Fruit fly (Drosophila melanogaster): Measurements from ENCODE around the gene CG2926.

The CG2926 gene

DNA sequence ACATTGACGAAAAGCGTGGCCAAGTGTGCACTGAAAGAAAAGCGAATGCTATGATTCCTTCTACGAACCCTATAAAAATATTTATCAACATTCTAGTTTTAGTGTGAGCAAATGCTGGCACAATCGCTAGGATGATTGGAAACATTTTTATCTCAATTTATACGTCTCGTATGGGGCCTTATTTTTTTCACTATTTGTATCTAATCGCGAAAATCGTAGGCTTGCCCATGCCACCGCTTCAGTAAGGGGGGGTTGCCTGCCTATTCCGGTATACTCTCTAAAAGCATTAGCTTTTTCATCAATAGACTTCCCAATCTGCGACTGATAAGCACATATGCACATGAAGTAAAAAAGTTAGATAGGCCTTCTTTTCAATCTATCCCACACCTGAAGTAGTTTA lies 22.6 kb downstream of the CG2926 start (continued):
- TF ChIP-seq Fer3 (tag; optimal IDR thresholded peaks at IDR 0.05) (peak; percentile 85), luna (GFP tag; optimal IDR thresholded peaks at IDR 0.05) (no peak), btn (GFP tag; optimal IDR thresholded peaks at IDR 0.05) (peak; percentile 43), CG10431 (GFP tag; optimal IDR thresholded peaks at IDR 0.05) (no peak), bigmax (GFP tag; optimal IDR thresholded peaks at IDR 0.05) (peak; percentile 16), phol (tag; optimal IDR thresholded peaks at IDR 0.05) (peak; percentile 69), tx (GFP tag; optimal IDR thresholded peaks at IDR 0.05) (peak; percentile 58), Awh (GFP tag; IDR thresholded peaks at IDR 0.05) (peak; percentile 85), gsb-n (tag; optimal IDR thresholded peaks at IDR 0.05) (no peak), NC2β (GFP tag; optimal IDR thresholded peaks at IDR 0.05) (peak; percentile 63), Hmr (GFP tag; optimal IDR thresholded peaks at IDR 0.05) (peak; percentile 88), CG13296 (GFP tag; optimal IDR thresholded peaks at IDR 0.05) (peak; percentile 81), MTF-1 (GFP tag; optimal IDR thresholded peaks at IDR 0.05; ENCODE audit: borderline replicate concordance) (peak; percentile 40), CG11696 (GFP tag; IDR thresholded peaks at IDR 0.05) (peak; percentile 79), fu2 (GFP tag; optimal IDR thresholded peaks at IDR 0.05) (peak; percentile 53), CG42726 (GFP tag; IDR thresholded peaks at IDR 0.05; ENCODE audit: partially characterized antibody) (no peak), CG1792 (GFP tag; optimal IDR thresholded peaks at IDR 0.05) (peak; percentile 63), CG4617 (GFP tag; optimal IDR thresholded peaks at IDR 0.05; ENCODE audit: borderline replicate concordance) (no peak), CG16815 (GFP tag; optimal IDR thresholded peaks at IDR 0.05) (peak; percentile 46), aop (GFP tag; IDR thresholded peaks at IDR 0.05) (peak; percentile 74), zfh1 (GFP tag; IDR thresholded peaks at IDR 0.05) (peak; percentile 88), CG5245 (GFP tag; optimal IDR thresholded peaks at IDR 0.05) (peak; percentile 48), Nf-YC (tag; optimal IDR thresholded peaks at IDR 0.05) (no peak), slbo (GFP tag; IDR thresholded peaks at IDR 0.05) (peak; percentile 92), CG11723 (GFP tag; optimal IDR thresholded peaks at IDR 0.05) (peak; percentile 62), exex (tag; optimal IDR thresholded peaks at IDR 0.05) (peak; percentile 95), grau (tag; optimal IDR thresholded peaks at IDR 0.05) (peak; percentile 79), dmrt99B (tag; optimal IDR thresholded peaks at IDR 0.05) (peak; percentile 88), oc (tag; optimal IDR thresholded peaks at IDR 0.05) (peak; percentile 69), CG8388 (GFP tag; optimal IDR thresholded peaks at IDR 0.05) (peak; percentile 75), al (GFP tag; IDR thresholded peaks at IDR 0.05) (peak; percentile 70), pfk (GFP tag; optimal IDR thresholded peaks at IDR 0.05) (no peak), stwl (tag; optimal IDR thresholded peaks at IDR 0.05) (no peak), CG10959 (GFP tag; IDR thresholded peaks at IDR 0.05) (no peak), wdn (GFP tag; IDR thresholded peaks at IDR 0.05) (peak; percentile 84; the same call in 1 of the 2 replicates), CG10543 (GFP tag; optimal IDR thresholded peaks at IDR 0.05) (peak; percentile 69), pros (GFP tag; optimal IDR thresholded peaks at IDR 0.05) (no peak), CG2889 (GFP tag; IDR thresholded peaks at IDR 0.05) (peak; percentile 73; the same call in 2 of the 3 replicates), Ets97D (GFP tag; optimal IDR thresholded peaks at IDR 0.05) (peak; percentile 38), cas (GFP tag; IDR thresholded peaks at IDR 0.05) (peak; percentile 67; the same call in 1 of the 2 replicates), p53 (GFP tag; optimal IDR thresholded peaks at IDR 0.05) (peak; percentile 10), chm (GFP tag; IDR thresholded peaks at IDR 0.05) (peak; percentile 73; the same call in 1 of the 2 replicates), Elba2 (GFP tag; optimal IDR thresholded peaks at IDR 0.05) (no peak), CG14667 (GFP tag; IDR thresholded peaks at IDR 0.05) (peak; percentile 81), CG17829 (tag; optimal IDR thresholded peaks at IDR 0.05) (peak; percentile 51), GATAe (GFP tag; conservative IDR thresholded peaks at IDR 0.05) (peak; percentile 94), maf-S (GFP tag; optimal IDR thresholded peaks at IDR 0.05) (peak; percentile 59), CHES-1-like (GFP tag; optimal IDR thresholded peaks at IDR 0.05) (peak; percentile 79), Bdp1 (GFP tag; optimal IDR thresholded peaks at IDR 0.05) (peak; percentile 69), CG14050 (GFP tag; IDR thresholded peaks at IDR 0.05) (peak; percentile 80), D19B (GFP tag; optimal IDR thresholded peaks at IDR 0.05) (peak; percentile 57)
